Worm (Caenorhabditis elegans): Measurements from ENCODE around the gene sri-27.

DNA sequence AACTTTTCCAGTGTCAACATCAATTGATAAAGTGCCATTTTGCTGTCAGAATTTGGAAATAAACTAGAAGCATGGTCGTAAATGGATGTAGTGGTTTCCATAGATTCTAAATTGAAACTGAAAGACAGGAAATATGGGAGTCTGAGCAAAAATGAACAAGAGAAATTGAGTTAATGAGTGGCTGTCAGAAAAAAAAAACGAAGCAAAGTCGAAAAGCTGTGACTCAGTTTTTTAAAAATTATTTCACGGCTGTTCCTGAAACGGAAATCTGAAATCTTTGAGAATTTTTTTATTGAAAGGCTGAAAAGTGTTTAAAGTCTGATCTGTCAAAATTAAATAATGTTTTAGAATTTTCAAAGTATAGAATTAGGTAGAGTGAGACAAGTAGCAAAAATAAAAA lies 47.2 kb upstream of the sri-27 start, which contains the start of gene srw-98:
- TF ChIP-seq nfya-1 (tag; optimal IDR thresholded peaks at IDR 0.05; ENCODE audit: insufficient read depth) (no peak), nhr-76 (tag; optimal IDR thresholded peaks at IDR 0.05) (no peak), sea-2 (GFP tag; optimal IDR thresholded peaks at IDR 0.05) (no peak), skn-1 (tag; optimal IDR thresholded peaks at IDR 0.05) (no peak), fkh-10 (GFP tag; optimal IDR thresholded peaks at IDR 0.05) (no peak), ceh-16 (tag; optimal IDR thresholded peaks at IDR 0.05) (no peak), nhr-237 (tag; optimal IDR thresholded peaks at IDR 0.05) (no peak), ama-1 (optimal IDR thresholded peaks at IDR 0.05) (no peak), ceh-9 (tag; optimal IDR thresholded peaks at IDR 0.05) (no peak)
